Worm (Caenorhabditis elegans): ENCODE results near the gene nob-1.
A peak's percentile ranks its signal among the peaks of the same experiment; 100 is the strongest.

DNA sequence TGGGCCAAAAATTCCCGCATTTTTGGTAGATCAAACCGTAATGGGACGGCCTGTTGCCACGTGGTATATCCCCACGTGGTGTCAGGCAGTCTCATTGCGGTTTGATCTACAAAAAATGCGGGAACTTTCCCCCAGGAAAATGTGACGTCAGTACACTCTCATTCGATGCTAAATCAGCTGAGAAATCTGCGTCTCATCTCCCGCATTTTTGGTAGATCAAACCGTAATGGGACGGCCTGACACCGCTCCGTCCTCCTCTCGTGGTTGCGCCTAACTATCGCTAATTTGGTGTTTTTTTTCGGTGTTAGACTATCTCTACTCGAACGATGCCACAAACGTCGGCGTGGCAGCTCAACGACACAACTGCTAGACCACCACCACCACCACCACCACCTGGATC lies 22.7 kb downstream of the nob-1 start, which contains the start of gene zyg-8:
- no peak for TF ChIP-seq hmg-1.1 (GFP tag; IDR thresholded peaks at IDR 0.05)
- TF ChIP-seq spr-1 (tag; optimal IDR thresholded peaks at IDR 0.05): no peak
- no peak for TF ChIP-seq lin-15B (tag; optimal IDR thresholded peaks at IDR 0.05)
- TF ChIP-seq tra-1 (GFP tag; IDR thresholded peaks at IDR 0.05): no peak
- TF ChIP-seq ceh-82 (tag; optimal IDR thresholded peaks at IDR 0.05): no peak
- no peak for TF ChIP-seq ama-1 (optimal IDR thresholded peaks at IDR 0.05)
- no peak for TF ChIP-seq T26A8.4 (GFP tag; IDR thresholded peaks at IDR 0.05)
- TF ChIP-seq aha-1 (tag): peak; percentile 78
- no peak for TF ChIP-seq vab-7 (GFP tag; IDR thresholded peaks at IDR 0.05)
- TF ChIP-seq rbr-2 (tag; optimal IDR thresholded peaks at IDR 0.05): no peak
- no peak for TF ChIP-seq fkh-10 (GFP tag; optimal IDR thresholded peaks at IDR 0.05)
- TF ChIP-seq lsy-2 (tag; optimal IDR thresholded peaks at IDR 0.05): no peak
- no peak for TF ChIP-seq snpc-4 (tag; optimal IDR thresholded peaks at IDR 0.05)
- no peak for TF ChIP-seq unc-62 (GFP tag; optimal IDR thresholded peaks at IDR 0.05 in 1 of 2)
- no peak for TF ChIP-seq unc-62 (tag; optimal IDR thresholded peaks at IDR 0.05)
